Worm (Caenorhabditis elegans): ENCODE measurements around the gene T25B2.3.

T25B2.3 gene

ce11 chrX:6150949-6151519 is 24.9 kb upstream of the T25B2.3 start:
- TF ChIP-seq spr-1 (tag; optimal IDR thresholded peaks at IDR 0.05): no peak
- no peak for TF ChIP-seq mxl-3 (GFP tag; optimal IDR thresholded peaks at IDR 0.05)
- no peak for TF ChIP-seq lim-7 (GFP tag; IDR thresholded peaks at IDR 0.05)
- peak; percentile 37 for TF ChIP-seq hlh-11 (tag; optimal IDR thresholded peaks at IDR 0.05)
- TF ChIP-seq vab-7 (GFP tag; IDR thresholded peaks at IDR 0.05): no peak
- TF ChIP-seq daf-12 (tag; optimal IDR thresholded peaks at IDR 0.05): no peak
- no peak for TF ChIP-seq hlh-30 (tag; optimal IDR thresholded peaks at IDR 0.05; ENCODE audit: insufficient read depth)
- TF ChIP-seq F10B5.3 (tag; optimal IDR thresholded peaks at IDR 0.05): no peak
- no peak for TF ChIP-seq daf-8 (GFP tag; IDR thresholded peaks at IDR 0.05)
- TF ChIP-seq ceh-44 (GFP tag; IDR thresholded peaks at IDR 0.05): no peak
- no peak for TF ChIP-seq fkh-10 (GFP tag; optimal IDR thresholded peaks at IDR 0.05)
- no peak for TF ChIP-seq nhr-42 (GFP tag; IDR thresholded peaks at IDR 0.05)
- TF ChIP-seq mxl-2 (GFP tag; conservative IDR thresholded peaks at IDR 0.05): no peak
- TF ChIP-seq snpc-4 (tag; optimal IDR thresholded peaks at IDR 0.05): no peak
- TF ChIP-seq T26A8.4 (GFP tag; IDR thresholded peaks at IDR 0.05): no peak
- peak in 1 of 2 experiments; percentile 41 for TF ChIP-seq daf-16 (GFP tag; optimal IDR thresholded peaks at IDR 0.05)
- no peak for TF ChIP-seq daf-16 (tag; optimal IDR thresholded peaks at IDR 0.05)
- no peak for TF ChIP-seq F49E8.2 (tag; optimal IDR thresholded peaks at IDR 0.05; ENCODE audit: borderline replicate concordance)
- no peak for TF ChIP-seq lin-15B (tag; optimal IDR thresholded peaks at IDR 0.05)
- TF ChIP-seq nhr-76 (tag; optimal IDR thresholded peaks at IDR 0.05): no peak
- TF ChIP-seq unc-62 (GFP tag; optimal IDR thresholded peaks at IDR 0.05 in 1 of 2): peak in 1 of 2 experiments; percentile 60
- no peak for TF ChIP-seq unc-62 (tag; optimal IDR thresholded peaks at IDR 0.05)

DNA sequence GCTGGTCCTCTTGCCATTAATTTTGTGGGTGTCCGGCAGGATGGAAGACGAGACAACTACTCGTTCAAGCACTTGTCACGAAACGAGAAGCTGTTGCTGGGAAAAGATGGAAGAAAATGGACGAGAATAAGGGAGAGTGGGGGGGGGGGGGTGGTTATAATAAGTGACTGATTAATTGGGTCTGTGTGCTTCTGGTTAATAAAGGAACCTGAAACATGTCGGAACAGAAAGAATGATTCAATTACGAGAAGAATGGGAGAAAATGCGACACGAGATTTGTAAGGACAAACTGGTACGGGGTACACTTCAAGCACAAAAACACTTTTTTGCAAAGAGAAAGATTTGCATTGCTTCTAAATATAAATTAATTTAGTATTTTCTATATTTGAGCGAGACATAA is 20.5 kb upstream of the T25B2.3 start:
- no peak for TF ChIP-seq dmd-8 (GFP tag; IDR thresholded peaks at IDR 0.05)
- no peak for TF ChIP-seq Y5F2A.4 (GFP tag; optimal IDR thresholded peaks at IDR 0.05)
- TF ChIP-seq F26F4.8 (GFP tag; conservative IDR thresholded peaks at IDR 0.05): no peak
- no peak for TF ChIP-seq nhr-25 (tag; optimal IDR thresholded peaks at IDR 0.05; ENCODE audit: borderline replicate concordance, insufficient read depth)
- no peak for TF ChIP-seq ceh-28 (tag; optimal IDR thresholded peaks at IDR 0.05)
- TF ChIP-seq nhr-10 (tag; optimal IDR thresholded peaks at IDR 0.05): no peak
- no peak for TF ChIP-seq daf-8 (GFP tag; IDR thresholded peaks at IDR 0.05)
- TF ChIP-seq lin-1 (GFP tag; IDR thresholded peaks at IDR 0.05): no peak

DNA sequence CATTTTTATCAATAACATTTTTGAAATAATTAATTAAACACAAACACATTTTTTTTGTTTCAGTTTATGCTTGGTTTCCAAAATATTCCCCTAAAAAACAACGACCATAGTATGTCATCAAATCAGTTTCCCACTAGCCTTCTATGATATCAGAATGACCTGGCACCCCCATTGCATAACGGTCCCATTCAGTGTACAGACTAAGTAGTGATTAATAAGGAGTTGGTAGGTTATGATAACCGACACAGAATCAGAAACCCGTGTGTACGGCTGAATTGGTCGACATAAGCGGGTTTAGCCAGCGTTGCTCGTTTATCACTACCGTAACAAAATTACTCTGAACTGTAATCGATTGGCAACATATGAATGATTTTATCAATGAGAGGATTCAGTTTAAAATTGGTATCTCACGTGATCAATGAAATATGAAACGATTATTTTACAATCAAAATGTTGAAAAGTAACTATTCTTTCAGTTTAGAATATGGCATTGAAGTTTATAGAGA is 18.5 kb upstream of the T25B2.3 start:
- no peak for TF ChIP-seq ceh-32 (tag; optimal IDR thresholded peaks at IDR 0.05; ENCODE audit: poor library complexity)
- peak; percentile 39 for TF ChIP-seq aha-1 (tag)

ce11 chrX:6159562-6159961 is 16.4 kb upstream of the T25B2.3 start:
- TF ChIP-seq lin-39 (tag; optimal IDR thresholded peaks at IDR 0.05) (no peak), unc-62 (GFP tag; optimal IDR thresholded peaks at IDR 0.05 in 1 of 2) (peak in 1 of 2 experiments; percentile 91), unc-62 (tag; optimal IDR thresholded peaks at IDR 0.05) (no peak)

DNA sequence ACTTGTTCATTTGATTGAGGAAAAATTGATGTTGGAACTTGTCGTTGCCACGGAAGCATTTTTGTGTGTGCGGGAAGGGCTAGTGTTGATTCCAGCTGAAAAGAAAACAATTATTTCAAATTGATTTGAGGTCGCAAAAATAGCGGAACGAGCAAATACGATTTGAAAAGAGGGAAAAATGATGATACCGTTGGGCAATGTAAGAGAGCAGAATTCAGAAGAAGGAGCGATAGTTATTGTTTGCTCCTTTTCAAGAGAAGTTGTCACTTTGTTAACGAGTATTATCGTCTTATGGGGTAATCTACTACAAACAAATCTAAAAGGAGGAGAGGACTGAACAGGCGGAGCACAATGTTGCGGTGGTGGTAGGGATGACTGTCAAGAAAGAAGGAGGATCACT is 15.5 kb upstream of the T25B2.3 start, which contains the start of gene odd-2:
Gene odd-2 (minus strand): TSS at position 101 of the 400 bp plus-strand sequence.
- TF ChIP-seq ztf-11 (tag; optimal IDR thresholded peaks at IDR 0.05): no peak
- no peak for TF ChIP-seq dpl-1 (GFP tag; optimal IDR thresholded peaks at IDR 0.05)
- TF ChIP-seq aha-1 (tag): peak; percentile 66
- no peak for TF ChIP-seq nhr-42 (GFP tag; IDR thresholded peaks at IDR 0.05)

Measured in whole organism, L4 larva.